Worm (Caenorhabditis elegans) whole organism, mixed stage, embryonic: ENCODE measurements around the gene cest-34.

Experiments
- elt-3 ChIP-seq: fragments of 150-350 bp; optimal IDR thresholded peaks from 2 replicates; lab custom pipeline; 2014; ENCODE audit warnings: missing biosample characterization, missing genetic modification characterization
- sptf-1 ChIP-seq: sonication (generic microtip); optimal IDR thresholded peaks from 2 replicates; lab custom pipeline; 2017; ENCODE audit warnings: mild to moderate bottlenecking, missing genetic modification characterization, moderate library complexity, missing compliant biosample characterization
- unc-39 ChIP-seq: fragments of 150-350 bp; optimal IDR thresholded peaks from 2 replicates; lab custom pipeline; 2014; ENCODE audit warnings: missing biosample characterization, missing genetic modification characterization
- unc-62 ChIP-seq: fragments of 150-350 bp; optimal IDR thresholded peaks from 2 replicates; lab custom pipeline; 2014; ENCODE audit warnings: missing biosample characterization, missing genetic modification reagents, missing genetic modification characterization

ce11 chrV:6727222-6727621 lies 50.6 kb downstream of the cest-34 start, which contains the start of gene ZC487.1:
- no peak for TF ChIP-seq unc-39
- no peak for TF ChIP-seq sptf-1
- TF ChIP-seq elt-3 (tag; lab: Kevin White, UChicago): no peak
- no peak for TF ChIP-seq unc-62
